Worm (Caenorhabditis elegans) whole organism, L3 larva: ENCODE data around the gene ugt-13.

Experiments
- ZK546.5 ChIP-seq: sonication (generic microtip); optimal IDR thresholded peaks from 2 replicates; lab custom pipeline; 2017; ENCODE audit warnings: missing biosample characterization, missing genetic modification characterization
- aly-2 ChIP-seq: fragments of 150-350 bp; optimal IDR thresholded peaks from 2 replicates; lab custom pipeline; 2014; ENCODE audit warnings: missing biosample characterization, missing genetic modification characterization
- ama-1 ChIP-seq: fragments of 150-350 bp; optimal IDR thresholded peaks from 2 replicates; lab custom pipeline; 2018
- ceh-28 ChIP-seq: fragments of 150-350 bp; optimal IDR thresholded peaks from 2 replicates; lab custom pipeline; 2014; ENCODE audit warnings: missing biosample characterization, missing genetic modification reagents, missing genetic modification characterization
- ceh-9 ChIP-seq: sonication (generic microtip); optimal IDR thresholded peaks from 2 replicates; lab custom pipeline; 2018; ENCODE audit warnings: missing biosample characterization, missing genetic modification characterization
- daf-12 ChIP-seq: fragments of 150-350 bp; optimal IDR thresholded peaks from 2 replicates; lab custom pipeline; 2014; ENCODE audit warnings: missing biosample characterization, missing genetic modification reagents, missing genetic modification characterization
- egl-27 ChIP-seq: sonication (generic microtip); optimal IDR thresholded peaks from 4 replicates; lab custom pipeline; 2017; ENCODE audit warnings: missing biosample characterization, missing genetic modification reagents, missing genetic modification characterization
- egl-5 ChIP-seq: fragments of 150-350 bp; optimal IDR thresholded peaks from 2 replicates; lab custom pipeline; 2017; ENCODE audit warnings: missing biosample characterization, missing genetic modification reagents, missing genetic modification characterization, inconsistent platforms
- elt-1 ChIP-seq: fragments of 150-350 bp; optimal IDR thresholded peaks from 2 replicates; lab custom pipeline; 2014; ENCODE audit warnings: missing biosample characterization, missing genetic modification characterization
- elt-2 ChIP-seq: sonication (generic microtip); optimal IDR thresholded peaks from 2 replicates; lab custom pipeline; 2016; ENCODE audit warnings: missing genetic modification reagents, mild to moderate bottlenecking, missing genetic modification characterization, missing compliant biosample characterization
- elt-3 ChIP-seq, 3 experiments: fragments of 150-350 bp in 1 of 3; sonication (generic microtip) in 2 of 3; optimal IDR thresholded peaks; 2 replicates in 2 of 3; 4 replicates in 1 of 3; lab custom pipeline; 2014 to 2017; ENCODE audit warnings: missing biosample characterization in 3 of 3, missing genetic modification characterization in 3 of 3
- eor-1 ChIP-seq, 2 experiments: fragments of 150-350 bp; optimal IDR thresholded peaks; 2 replicates each; lab custom pipeline; 2014 to 2018; ENCODE audit warnings: missing biosample characterization in 2 of 2, missing genetic modification characterization in 2 of 2
- fkh-10 ChIP-seq: sonication (generic microtip); optimal IDR thresholded peaks from 2 replicates; lab custom pipeline; 2017; ENCODE audit warnings: missing biosample characterization, missing genetic modification reagents, missing genetic modification characterization
- fkh-2 ChIP-seq: fragments of 150-350 bp; optimal IDR thresholded peaks from 2 replicates; lab custom pipeline; 2014; ENCODE audit warnings: missing biosample characterization, missing genetic modification reagents, missing genetic modification characterization
- fos-1 ChIP-seq: fragments of 150-350 bp; optimal IDR thresholded peaks from 2 replicates; lab custom pipeline; 2014; ENCODE audit warnings: missing biosample characterization, missing genetic modification characterization
- lsy-12 ChIP-seq: sonication (generic microtip); optimal IDR thresholded peaks from 2 replicates; lab custom pipeline; 2016; ENCODE audit warnings: mild to moderate bottlenecking, missing genetic modification characterization, missing compliant biosample characterization
- mdl-1 ChIP-seq: fragments of 150-350 bp; optimal IDR thresholded peaks from 2 replicates; lab custom pipeline; 2014; ENCODE audit warnings: missing biosample characterization, missing genetic modification characterization
- nfya-1 ChIP-seq: sonication (generic microtip); optimal IDR thresholded peaks from 2 replicates; lab custom pipeline; 2017; ENCODE audit warnings: missing genetic modification characterization, mild to moderate bottlenecking, missing compliant biosample characterization, antibody characterized with exemption, moderate library complexity; ENCODE audit not compliant: insufficient read depth
- nhr-11 ChIP-seq: fragments of 150-350 bp; optimal IDR thresholded peaks from 2 replicates; lab custom pipeline; 2014; ENCODE audit warnings: missing biosample characterization, missing genetic modification characterization
- nhr-12 ChIP-seq: fragments of 150-350 bp; optimal IDR thresholded peaks from 2 replicates; lab custom pipeline; 2014; ENCODE audit warnings: missing biosample characterization, missing genetic modification characterization
- nhr-23 ChIP-seq: fragments of 150-350 bp; optimal IDR thresholded peaks from 2 replicates; lab custom pipeline; 2014; ENCODE audit warnings: missing biosample characterization, missing genetic modification reagents, missing genetic modification characterization
- nhr-25 ChIP-seq: sonication (generic microtip); optimal IDR thresholded peaks from 2 replicates; lab custom pipeline; 2017; ENCODE audit warnings: missing biosample characterization, missing genetic modification characterization
- nhr-28 ChIP-seq: fragments of 150-350 bp; optimal IDR thresholded peaks from 2 replicates; lab custom pipeline; 2014; ENCODE audit warnings: missing biosample characterization, missing genetic modification characterization
- nhr-43 ChIP-seq: sonication (generic microtip); optimal IDR thresholded peaks from 2 replicates; lab custom pipeline; 2016; ENCODE audit warnings: mild to moderate bottlenecking, missing genetic modification characterization, missing compliant biosample characterization; ENCODE audit not compliant: poor library complexity, severe bottlenecking
- nhr-67 ChIP-seq: fragments of 150-350 bp; optimal IDR thresholded peaks from 2 replicates; lab custom pipeline; 2014; ENCODE audit warnings: missing biosample characterization, missing genetic modification characterization
- nhr-76 ChIP-seq: fragments of 150-350 bp; sonication (generic microtip); optimal IDR thresholded peaks from 5 replicates; lab custom pipeline; 2014; ENCODE audit warnings: missing biosample characterization, missing genetic modification characterization
- nhr-77 ChIP-seq: fragments of 150-350 bp; optimal IDR thresholded peaks from 2 replicates; lab custom pipeline; 2014; ENCODE audit warnings: missing biosample characterization, missing genetic modification characterization
- pha-4 ChIP-seq: fragments of 150-350 bp; optimal IDR thresholded peaks from 2 replicates; lab custom pipeline; 2014; ENCODE audit warnings: missing biosample characterization, missing genetic modification reagents, missing genetic modification characterization
- pqm-1 ChIP-seq: fragments of 150-350 bp; optimal IDR thresholded peaks from 2 replicates; lab custom pipeline; 2017; ENCODE audit warnings: missing biosample characterization, missing genetic modification characterization, inconsistent platforms
- sea-2 ChIP-seq: fragments of 150-350 bp; sonication (generic microtip); optimal IDR thresholded peaks from 4 replicates; lab custom pipeline; 2014; ENCODE audit warnings: missing biosample characterization, missing genetic modification reagents, missing genetic modification characterization
- skn-1 ChIP-seq: fragments of 150-350 bp; optimal IDR thresholded peaks from 2 replicates; lab custom pipeline; 2014; ENCODE audit warnings: missing biosample characterization, missing genetic modification characterization
- tbx-2 ChIP-seq: sonication (generic microtip); optimal IDR thresholded peaks from 2 replicates; lab custom pipeline; 2016; ENCODE audit warnings: mild to moderate bottlenecking, missing genetic modification characterization, missing compliant biosample characterization
- unc-62 ChIP-seq: fragments of 150-350 bp; sonication (generic microtip); optimal IDR thresholded peaks from 4 replicates; lab custom pipeline; 2014; ENCODE audit warnings: missing biosample characterization, missing genetic modification reagents, missing genetic modification characterization
- zag-1 ChIP-seq: fragments of 150-350 bp; optimal IDR thresholded peaks from 2 replicates; lab custom pipeline; 2014; ENCODE audit warnings: missing biosample characterization, missing genetic modification characterization
- ztf-4 ChIP-seq: fragments of 150-350 bp; optimal IDR thresholded peaks from 2 replicates; lab custom pipeline; 2014; ENCODE audit warnings: missing biosample characterization, missing genetic modification characterization

Gene ugt-13

DNA sequence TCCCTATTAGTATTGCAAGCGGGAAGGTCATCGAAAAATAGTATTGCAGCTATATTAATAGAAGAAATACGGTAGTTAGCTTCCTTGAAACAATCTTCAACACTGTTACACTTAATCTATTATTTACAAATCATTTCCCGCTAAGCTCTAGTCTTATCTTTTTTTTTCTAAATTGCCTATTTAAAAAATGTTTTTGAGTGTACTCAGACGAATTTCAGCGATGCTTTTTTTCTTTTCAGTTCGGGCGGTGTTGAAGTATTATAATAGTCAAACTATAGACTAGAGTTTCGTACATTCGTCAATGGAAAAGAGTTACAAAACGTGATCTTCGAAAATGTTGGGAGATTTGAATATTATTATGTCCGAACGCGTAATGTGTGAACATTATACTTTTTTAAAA, 5.2 kb downstream of the ugt-13 start:
- no peak for TF ChIP-seq egl-27 (tag; lab: Kevin White, UChicago)
- no peak for TF ChIP-seq sea-2 (GFP tag; lab: Kevin White, UChicago)
- no peak for TF ChIP-seq lsy-12 (tag; lab: Kevin White, UChicago)
- TF ChIP-seq egl-5 (tag; lab: Kevin White, UChicago), result no peak

DNA sequence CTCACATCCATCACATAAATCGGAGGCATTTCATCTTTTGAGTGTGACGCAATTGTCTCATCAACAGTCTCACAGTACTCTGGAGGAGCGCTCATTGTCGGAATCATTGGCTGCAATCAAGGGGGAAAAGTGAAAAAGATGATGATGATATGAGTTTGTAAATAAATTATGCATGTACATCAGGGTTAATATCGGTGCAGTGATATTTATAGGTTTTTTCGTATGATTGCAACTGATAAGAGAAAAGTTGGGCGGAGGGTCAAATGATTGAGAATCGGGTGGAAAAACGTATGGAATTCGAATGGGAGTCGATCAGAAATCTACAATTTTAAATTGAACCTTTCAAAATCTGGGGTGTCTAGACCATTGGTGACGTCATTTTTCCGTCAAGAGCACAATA, 6.2 kb downstream of the ugt-13 start, which contains the start of gene H23N18.6:
Gene H23N18.6 (minus strand): TSS at position 201 of the 400 bp plus-strand sequence.
- peak; percentile 72 for TF ChIP-seq elt-2 (tag; lab: Kevin White, UChicago)
- TF ChIP-seq nhr-76 (tag; lab: Kevin White, UChicago), result no peak
- peak; percentile 26 for TF ChIP-seq pqm-1 (tag; lab: Kevin White, UChicago)
- TF ChIP-seq sea-2 (GFP tag; lab: Kevin White, UChicago), result no peak

DNA sequence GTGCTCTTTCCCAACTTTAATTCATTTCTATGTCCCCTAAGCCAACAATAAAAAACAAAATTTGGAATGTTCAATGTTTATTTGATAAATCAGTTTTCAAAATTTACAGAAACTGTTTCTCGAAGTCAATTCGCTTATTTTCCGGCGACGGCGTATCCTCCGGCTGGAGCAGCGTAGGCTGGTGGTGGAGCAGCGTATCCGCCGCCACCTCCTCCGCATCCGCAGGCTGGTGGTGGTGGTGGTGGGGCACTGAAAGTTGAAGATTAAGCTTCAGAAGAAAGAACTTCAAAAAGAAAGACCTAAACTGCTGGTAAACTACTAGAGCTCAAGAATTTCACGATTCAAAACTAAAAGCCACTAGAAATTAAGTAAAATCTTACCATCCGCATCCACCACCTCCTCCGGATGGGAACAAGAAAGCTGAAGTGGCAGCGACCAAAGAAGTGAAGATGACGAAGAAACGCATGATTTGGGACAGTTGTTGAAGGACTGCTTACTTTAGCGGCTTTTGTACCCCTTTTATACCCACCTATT, 9.5 kb downstream of the ugt-13 start, which contains the start of gene C02E7.7:
Gene C02E7.7 (minus strand): TSS at position 484 of the 534 bp plus-strand sequence.
- no peak for TF ChIP-seq ZK546.5 (tag; lab: Kevin White, UChicago)
- TF ChIP-seq fkh-10 (GFP tag; lab: Kevin White, UChicago), result no peak
- no peak for TF ChIP-seq aly-2 (tag; lab: Kevin White, UChicago)
- TF ChIP-seq fos-1 (tag; lab: Kevin White, UChicago), result no peak
- no peak for TF ChIP-seq unc-62 (GFP tag; lab: Kevin White, UChicago)
- no peak for TF ChIP-seq nhr-28
- no peak for TF ChIP-seq elt-1 (tag; lab: Kevin White, UChicago)
- no peak for TF ChIP-seq lsy-12 (tag; lab: Kevin White, UChicago)

DNA sequence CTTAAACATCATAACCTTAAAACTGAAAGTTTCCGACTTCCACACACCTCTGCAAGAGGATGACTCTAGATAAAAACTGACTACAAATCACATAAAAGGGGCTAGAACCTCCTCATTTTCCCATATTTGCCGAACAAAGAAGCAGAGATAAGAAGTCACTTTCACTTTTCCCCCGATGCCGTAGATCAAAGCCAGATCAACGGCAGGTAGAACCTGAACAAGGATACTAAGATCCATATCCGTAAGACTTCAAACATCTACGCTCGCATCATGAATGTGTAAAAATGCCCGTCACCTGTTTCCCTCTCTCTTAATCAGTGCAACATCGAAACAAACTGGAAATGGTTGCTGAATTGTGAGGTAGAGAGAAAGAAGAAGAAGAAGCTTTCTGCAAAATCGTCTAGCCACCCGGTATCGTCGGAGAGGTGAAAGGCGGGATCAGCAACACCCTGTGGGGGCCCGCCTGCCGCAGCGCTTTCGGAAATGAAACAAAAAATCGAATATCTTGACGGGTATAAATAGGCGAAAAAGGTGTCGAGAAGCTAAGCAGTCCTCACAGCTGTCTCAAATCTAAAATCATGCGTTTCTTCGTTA, 10.1 kb downstream of the ugt-13 start, which contains the start of gene C02E7.6:
Gene C02E7.6 (plus strand): TSS at position 544 of the 594 bp plus-strand sequence.
- TF ChIP-seq elt-1 (tag; lab: Kevin White, UChicago) (peak; percentile 94), unc-62 (GFP tag; lab: Kevin White, UChicago) (no peak), nhr-23 (tag; lab: Kevin White, UChicago) (peak; percentile 0), nhr-43 (tag; lab: Kevin White, UChicago) (peak; percentile 92), elt-2 (tag; lab: Kevin White, UChicago) (no peak), elt-3 (tag; optimal IDR thresholded peaks at IDR 0.05; lab: Kevin White, UChicago) (peak in 1 of 3 experiments; percentile 22), ZK546.5 (tag; lab: Kevin White, UChicago) (no peak), nfya-1 (tag; lab: Kevin White, UChicago) (peak; percentile 9), ztf-4 (tag; lab: Kevin White, UChicago) (no peak), nhr-25 (tag; lab: Kevin White, UChicago) (peak; percentile 97)

DNA sequence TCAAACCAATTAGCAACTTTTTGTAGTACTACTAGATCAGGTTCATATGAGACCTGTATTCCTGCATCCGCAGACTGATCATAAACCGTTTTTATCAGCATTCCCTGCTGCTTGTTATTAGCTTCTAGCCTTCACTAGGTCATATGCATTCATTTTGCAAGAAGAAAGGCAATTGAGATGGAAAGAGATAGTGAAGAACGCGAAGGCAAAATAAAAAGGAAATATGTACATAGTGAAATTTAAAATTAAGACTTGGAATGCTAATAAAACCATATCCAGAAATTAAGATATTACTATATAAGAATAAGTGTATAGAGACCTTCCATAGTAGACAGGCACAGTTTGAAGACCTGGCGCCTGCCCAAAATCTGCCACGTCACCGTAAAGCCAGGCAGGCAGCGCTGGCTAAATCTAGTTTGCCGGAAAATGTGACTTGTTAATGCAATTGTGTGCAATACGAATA, 12.0 kb downstream of the ugt-13 start, which contains the start of the genes C02E7.8 and srh-23:
Gene C02E7.8 (minus strand): TSS at position 101 of the 463 bp plus-strand sequence.
Gene srh-23 (plus strand): TSS at position 413 of the 463 bp plus-strand sequence.
- TF ChIP-seq nhr-67 (tag; lab: Kevin White, UChicago), result no peak
- TF ChIP-seq nfya-1 (tag; lab: Kevin White, UChicago), result no peak
- no peak for TF ChIP-seq ceh-9 (tag; lab: Kevin White, UChicago)
- no peak for TF ChIP-seq zag-1 (tag; lab: Kevin White, UChicago)
- no peak for TF ChIP-seq pha-4 (tag; lab: Kevin White, UChicago)
- no peak for TF ChIP-seq fos-1 (tag; lab: Kevin White, UChicago)
- TF ChIP-seq nhr-43 (tag; lab: Kevin White, UChicago), result no peak
- no peak for TF ChIP-seq eor-1 (tag; optimal IDR thresholded peaks at IDR 0.05; lab: Kevin White, UChicago)
- no peak for TF ChIP-seq ceh-28 (tag; lab: Kevin White, UChicago)
- no peak for TF ChIP-seq tbx-2 (tag; lab: Kevin White, UChicago)
- TF ChIP-seq nhr-12, result no peak
- TF ChIP-seq skn-1 (tag; lab: Kevin White, UChicago), result no peak
- no peak for TF ChIP-seq mdl-1 (tag; lab: Kevin White, UChicago)
- TF ChIP-seq nhr-11, result no peak
- no peak for TF ChIP-seq nhr-77
- TF ChIP-seq daf-12 (tag; lab: Kevin White, UChicago), result no peak
- TF ChIP-seq ama-1 (lab: Kevin White, UChicago), result no peak
- no peak for TF ChIP-seq fkh-2 (tag; lab: Kevin White, UChicago)
